Worm (Caenorhabditis elegans) whole organism, L1 larva: Measurements from ENCODE around the gene lys-3.

Experiments used
- efl-1 ChIP-seq, 4 experiments: fragments of 150-350 bp; optimal IDR thresholded peaks in 3 of 4; peaks in 1 of 4; 1 replicate in 1 of 4; 2 replicates in 3 of 4; lab custom pipeline; 2014; ENCODE audit warnings: missing biosample characterization in 2 of 4, missing genetic modification characterization in 2 of 4, missing genetic modification reagents in 2 of 4
- elt-2 ChIP-seq: sonication (generic microtip); optimal IDR thresholded peaks from 2 replicates; lab custom pipeline; 2016; ENCODE audit warnings: missing genetic modification characterization, mild to moderate bottlenecking, inconsistent platforms, missing compliant biosample characterization, missing genetic modification reagents
- lin-15B ChIP-seq: fragments of 150-350 bp; sonication (generic microtip); optimal IDR thresholded peaks from 3 replicates; lab custom pipeline; 2014; ENCODE audit warnings: missing biosample characterization, missing genetic modification characterization
- mdl-1 ChIP-seq, 2 experiments: fragments of 150-350 bp; optimal IDR thresholded peaks; 2 replicates each; lab custom pipeline; 2014 to 2017; ENCODE audit warnings: missing biosample characterization in 2 of 2, missing genetic modification characterization in 2 of 2, inconsistent platforms in 1 of 2
- nhr-90 ChIP-seq: sonication (generic microtip); optimal IDR thresholded peaks from 2 replicates; lab custom pipeline; 2016; ENCODE audit warnings: mild to moderate bottlenecking, missing genetic modification characterization, missing compliant biosample characterization; ENCODE audit not compliant: poor library complexity
- pqm-1 ChIP-seq: sonication (generic microtip); optimal IDR thresholded peaks from 3 replicates; lab custom pipeline; 2017; ENCODE audit warnings: missing biosample characterization, missing genetic modification characterization
- sptf-1 ChIP-seq: fragments of 150-350 bp; optimal IDR thresholded peaks from 2 replicates; lab custom pipeline; 2014; ENCODE audit warnings: missing biosample characterization, missing genetic modification characterization
- unc-30 ChIP-seq: sonication (generic microtip); optimal IDR thresholded peaks from 2 replicates; lab custom pipeline; 2017; ENCODE audit warnings: missing biosample characterization, missing genetic modification characterization
- ztf-11 ChIP-seq, 2 experiments: sonication (generic microtip); optimal IDR thresholded peaks; 2 replicates each; lab custom pipeline; 2016 to 2017; ENCODE audit warnings: missing genetic modification characterization in 2 of 2, missing biosample characterization in 1 of 2, missing compliant biosample characterization in 1 of 2

- TF ChIP-seq nhr-90 (tag; lab: Kevin White, UChicago) (peak; percentile 83), ztf-11 (tag; optimal IDR thresholded peaks at IDR 0.05; lab: Kevin White, UChicago) (peak in 1 of 2 experiments; percentile 86), efl-1 (optimal IDR thresholded peaks at IDR 0.05; lab: Kevin White, UChicago) (peak; percentile 41 to 70), efl-1 (GFP tag; optimal IDR thresholded peaks at IDR 0.05 in 1 of 2; lab: Kevin White, UChicago) (peak; percentile 65 to 95), pqm-1 (tag; lab: Kevin White, UChicago) (no peak), elt-2 (tag; lab: Kevin White, UChicago) (peak; percentile 41), mdl-1 (tag; optimal IDR thresholded peaks at IDR 0.05; lab: Kevin White, UChicago) (no peak), sptf-1 (tag; lab: Kevin White, UChicago) (no peak), lin-15B (tag; lab: Kevin White, UChicago) (peak; percentile 30), unc-30 (no peak)
Observed at ce11 chrV:10320101-10320761, 36.9 kb upstream of the lys-3 start, which contains the start of the genes gna-1 and B0024.13.
